Fruit fly (Drosophila melanogaster) whole organism, embryonic: ENCODE results near the gene TpnC25D.

Experiments
- Blimp-1 ChIP-seq: fragments of 200-800 bp; sonication (Bioruptor generic); optimal IDR thresholded peaks from 3 replicates; lab custom pipeline; 2018; ENCODE audit warnings: missing biosample characterization, missing genetic modification characterization, mild to moderate bottlenecking, moderate library complexity, missing genetic modification reagents
- CG10274 ChIP-seq: fragments of 200-800 bp; sonication (Bioruptor generic); optimal IDR thresholded peaks from 3 replicates; lab custom pipeline; 2017; ENCODE audit warnings: missing biosample characterization, mild to moderate bottlenecking, missing genetic modification characterization
- CG11093 ChIP-seq: fragments of 200-800 bp; sonication (Bioruptor generic); IDR thresholded peaks from 3 replicates; pipeline ENCODE4 v1.3.6; 2022; ENCODE audit warnings: missing biosample characterization, missing genetic modification characterization
- CG11456 ChIP-seq: fragments of 200-800 bp; sonication (Bioruptor generic); IDR thresholded peaks from 3 replicates; pipeline ENCODE4 v1.3.6; 2022; ENCODE audit warnings: missing biosample characterization, missing genetic modification characterization
- CG11696 ChIP-seq: fragments of 200-800 bp; sonication (Bioruptor generic); IDR thresholded peaks from 2 replicates; pipeline ENCODE4 v1.3.6; 2022; ENCODE audit warnings: missing biosample characterization, missing genetic modification characterization
- CG1233 ChIP-seq: fragments of 200-800 bp; sonication (Bioruptor generic); optimal IDR thresholded peaks from 4 replicates; lab custom pipeline; 2018; ENCODE audit warnings: missing biosample characterization, mild to moderate bottlenecking, missing genetic modification characterization
- CG14965 ChIP-seq: fragments of 200-800 bp; sonication (Bioruptor generic); optimal IDR thresholded peaks from 2 replicates; lab custom pipeline; 2016; ENCODE audit warnings: missing biosample characterization, missing genetic modification characterization, borderline replicate concordance
- CG15073 ChIP-seq: fragments of 200-800 bp; sonication (Bioruptor generic); optimal IDR thresholded peaks from 2 replicates; lab custom pipeline; 2016; ENCODE audit warnings: missing biosample characterization, missing genetic modification characterization
- CG15514 ChIP-seq: fragments of 200-800 bp; sonication (Bioruptor generic); optimal IDR thresholded peaks from 3 replicates; lab custom pipeline; 2017; ENCODE audit warnings: missing biosample characterization, missing genetic modification characterization, mild to moderate bottlenecking, moderate library complexity, missing genetic modification reagents
- CG18764 ChIP-seq: fragments of 200-800 bp; sonication (Bioruptor generic); optimal IDR thresholded peaks from 3 replicates; lab custom pipeline; 2016; ENCODE audit warnings: missing biosample characterization, missing genetic modification characterization
- CG34376 ChIP-seq: fragments of 200-800 bp; sonication (Bioruptor generic); optimal IDR thresholded peaks from 2 replicates; lab custom pipeline; 2018; ENCODE audit warnings: missing biosample characterization, mild to moderate bottlenecking, missing genetic modification characterization
- CG6254 ChIP-seq: fragments of 200-800 bp; sonication (Bioruptor generic); optimal IDR thresholded peaks from 3 replicates; lab custom pipeline; 2017; ENCODE audit warnings: mild to moderate bottlenecking, missing biosample characterization, missing genetic modification reagents, missing genetic modification characterization
- CG7357 ChIP-seq: fragments of 200-800 bp; sonication (Bioruptor generic); IDR thresholded peaks from 3 replicates; pipeline ENCODE4 v1.3.6; 2022; ENCODE audit warnings: missing biosample characterization, missing genetic modification characterization
- CG7372 ChIP-seq: fragments of 200-800 bp; sonication (Bioruptor generic); IDR thresholded peaks from 2 replicates; pipeline ENCODE4 v1.3.6; 2022; ENCODE audit warnings: missing biosample characterization, missing genetic modification characterization
- CG7839 ChIP-seq: fragments of 200-800 bp; sonication (Bioruptor generic); optimal IDR thresholded peaks from 3 replicates; lab custom pipeline; 2018; ENCODE audit warnings: missing biosample characterization, mild to moderate bottlenecking, missing genetic modification characterization, moderate library complexity
- CG8388 ChIP-seq: fragments of 200-800 bp; sonication (Bioruptor generic); optimal IDR thresholded peaks from 2 replicates; lab custom pipeline; 2019; ENCODE audit warnings: missing biosample characterization, mild to moderate bottlenecking, missing genetic modification characterization, moderate library complexity
- CG9932 ChIP-seq: fragments of 200-800 bp; sonication (Bioruptor generic); IDR thresholded peaks from 2 replicates; pipeline ENCODE4 v1.3.6; 2022; ENCODE audit warnings: missing biosample characterization, missing genetic modification characterization
- Dek ChIP-seq: fragments of 200-800 bp; sonication (Bioruptor generic); optimal IDR thresholded peaks from 3 replicates; lab custom pipeline; 2019; ENCODE audit warnings: missing biosample characterization, mild to moderate bottlenecking, missing genetic modification characterization, moderate library complexity
- Dll ChIP-seq: fragments of 200-800 bp; sonication (Bioruptor generic); IDR thresholded peaks from 4 replicates; pipeline ENCODE4 v1.3.6; 2022; ENCODE audit warnings: missing biosample characterization, missing genetic modification characterization; ENCODE audit not compliant: partially characterized antibody
- HmgD ChIP-seq: fragments of 200-800 bp; sonication (Bioruptor generic); optimal IDR thresholded peaks from 3 replicates; lab custom pipeline; 2016; ENCODE audit warnings: missing biosample characterization, missing genetic modification characterization
- Lim3 ChIP-seq: fragments of 200-800 bp; sonication (Bioruptor generic); IDR thresholded peaks from 2 replicates; pipeline ENCODE4 v1.3.6; 2022; ENCODE audit warnings: missing biosample characterization, missing genetic modification characterization
- Max ChIP-seq: fragments of 200-800 bp; sonication (Bioruptor generic); optimal IDR thresholded peaks from 2 replicates; lab custom pipeline; 2016; ENCODE audit warnings: missing biosample characterization, mild to moderate bottlenecking, missing genetic modification characterization
- Myb ChIP-seq: fragments of 200-800 bp; sonication (Bioruptor generic); optimal IDR thresholded peaks from 2 replicates; lab custom pipeline; 2016; ENCODE audit warnings: missing biosample characterization, missing genetic modification characterization
- Nf-YA ChIP-seq: fragments of 200-800 bp; sonication (Bioruptor generic); IDR thresholded peaks from 2 replicates; pipeline ENCODE4 v1.3.6; 2022; ENCODE audit warnings: missing biosample characterization, missing genetic modification characterization
- NfI ChIP-seq: fragments of 200-800 bp; sonication (Bioruptor generic); optimal IDR thresholded peaks from 3 replicates; lab custom pipeline; 2018; ENCODE audit warnings: missing biosample characterization, mild to moderate bottlenecking, missing genetic modification characterization, moderate library complexity
- Ptx1 ChIP-seq: fragments of 200-800 bp; sonication (Bioruptor generic); IDR thresholded peaks from 2 replicates; pipeline ENCODE4 v1.3.6; 2022; ENCODE audit warnings: missing biosample characterization, missing genetic modification characterization
- Side ChIP-seq: fragments of 200-800 bp; sonication (Bioruptor generic); optimal IDR thresholded peaks from 2 replicates; lab custom pipeline; 2016; ENCODE audit warnings: missing biosample characterization, missing genetic modification characterization
- Stat92E ChIP-seq, 3 experiments: fragments of >200 bp in 2 of 3; fragments of 200-800 bp in 1 of 3; sonication (Bioruptor generic) in 1 of 3; optimal IDR thresholded peaks; 2 replicates each; lab custom pipeline; 2017 to 2019; ENCODE audit warnings: missing biosample characterization in 3 of 3, missing genetic modification characterization in 3 of 3, mild to moderate bottlenecking in 1 of 3, moderate library complexity in 1 of 3
- Xrp1 ChIP-seq: fragments of 200-800 bp; sonication (Bioruptor generic); IDR thresholded peaks from 2 replicates; pipeline ENCODE4 v1.3.6; 2022; ENCODE audit warnings: missing biosample characterization, missing genetic modification characterization
- ase ChIP-seq: fragments of 200-800 bp; sonication (Bioruptor generic); IDR thresholded peaks from 3 replicates; pipeline ENCODE4 v1.3.6; 2022; ENCODE audit warnings: missing biosample characterization, missing genetic modification characterization
- br ChIP-seq: fragments of >200 bp; optimal IDR thresholded peaks from 2 replicates; lab custom pipeline; 2017
- chif ChIP-seq, 2 experiments: fragments of 200-800 bp; sonication (Bioruptor generic); optimal IDR thresholded peaks; 3 replicates each; lab custom pipeline; 2016; ENCODE audit warnings: missing biosample characterization in 2 of 2, missing genetic modification characterization in 2 of 2
- emc ChIP-seq: fragments of 200-800 bp; sonication (Bioruptor generic); optimal IDR thresholded peaks from 2 replicates; lab custom pipeline; 2016; ENCODE audit warnings: missing biosample characterization, missing genetic modification characterization
- fd3F ChIP-seq: fragments of 200-800 bp; sonication (Bioruptor generic); optimal IDR thresholded peaks from 2 replicates; lab custom pipeline; 2018; ENCODE audit warnings: missing biosample characterization, mild to moderate bottlenecking, missing genetic modification characterization, moderate library complexity
- ftz-f1 ChIP-seq: fragments of 200-800 bp; sonication (Bioruptor generic); optimal IDR thresholded peaks from 2 replicates; lab custom pipeline; 2016; ENCODE audit warnings: missing biosample characterization, missing genetic modification characterization
- grau ChIP-seq: fragments of 200-800 bp; optimal IDR thresholded peaks from 3 replicates; lab custom pipeline; 2019; ENCODE audit warnings: missing biosample characterization, mild to moderate bottlenecking, missing genetic modification characterization, moderate library complexity
- hkb ChIP-seq, 2 experiments: fragments of 200-800 bp in 1 of 2; fragments of >200 bp in 1 of 2; sonication (Bioruptor generic) in 1 of 2; IDR thresholded peaks in 1 of 2; optimal IDR thresholded peaks in 1 of 2; 2 replicates each; pipeline versions ENCODE4 v1.3.6 to Lab custom; 2017 to 2022; ENCODE audit warnings: missing biosample characterization in 1 of 2, missing genetic modification characterization in 1 of 2
- org-1 ChIP-seq: fragments of 200-800 bp; sonication (Bioruptor generic); optimal IDR thresholded peaks from 2 replicates; lab custom pipeline; 2017; ENCODE audit warnings: missing biosample characterization, missing genetic modification characterization
- peb ChIP-seq: fragments of 200-800 bp; sonication (Bioruptor generic); IDR thresholded peaks from 2 replicates; pipeline ENCODE4 v1.3.6; 2022; ENCODE audit warnings: missing biosample characterization, missing genetic modification characterization
- row ChIP-seq: fragments of 200-800 bp; sonication (Bioruptor generic); IDR thresholded peaks from 3 replicates; pipeline ENCODE4 v1.3.6; 2022; ENCODE audit warnings: missing biosample characterization, missing genetic modification characterization
- run ChIP-seq: fragments of 200-800 bp; sonication (Bioruptor generic); optimal IDR thresholded peaks from 3 replicates; lab custom pipeline; 2018; ENCODE audit warnings: missing biosample characterization, mild to moderate bottlenecking, missing genetic modification characterization
- sens ChIP-seq: fragments of 200-800 bp; sonication (Bioruptor generic); peaks from one replicate; lab custom pipeline; 2016; ENCODE audit warnings: missing biosample characterization, missing genetic modification characterization
- slbo ChIP-seq: fragments of 200-800 bp; sonication (Bioruptor generic); IDR thresholded peaks from 2 replicates; pipeline ENCODE4 v1.3.6; 2022; ENCODE audit warnings: missing biosample characterization, missing genetic modification characterization
- slp2 ChIP-seq: fragments of 200-800 bp; sonication (Bioruptor generic); optimal IDR thresholded peaks from 2 replicates; lab custom pipeline; 2016; ENCODE audit warnings: missing biosample characterization, missing genetic modification characterization
- ttk ChIP-seq: fragments of 200-800 bp; sonication (Bioruptor generic); IDR thresholded peaks from 2 replicates; pipeline ENCODE4 v2.1.2; 2022; ENCODE audit warnings: missing biosample characterization, missing genetic modification characterization
- unc-4 ChIP-seq: fragments of 200-800 bp; sonication (Bioruptor generic); IDR thresholded peaks from 2 replicates; pipeline ENCODE4 v1.3.6; 2022; ENCODE audit warnings: missing biosample characterization, missing genetic modification characterization; ENCODE audit not compliant: partially characterized antibody
- vnd ChIP-seq: fragments of 200-800 bp; sonication (Bioruptor generic); IDR thresholded peaks from 3 replicates; pipeline ENCODE4 v1.3.6; 2022; ENCODE audit warnings: missing biosample characterization, missing genetic modification characterization; ENCODE audit not compliant: partially characterized antibody
- vvl ChIP-seq: fragments of 200-800 bp; sonication (Bioruptor generic); IDR thresholded peaks from 2 replicates; pipeline ENCODE4 v1.3.6; 2022; ENCODE audit warnings: missing biosample characterization, missing genetic modification characterization
- zen2 ChIP-seq: fragments of 200-800 bp; sonication (Bioruptor generic); IDR thresholded peaks from 3 replicates; pipeline ENCODE4 v1.3.6; 2022; ENCODE audit warnings: missing biosample characterization, missing genetic modification characterization; ENCODE audit not compliant: partially characterized antibody

Gene TpnC25D

DNA sequence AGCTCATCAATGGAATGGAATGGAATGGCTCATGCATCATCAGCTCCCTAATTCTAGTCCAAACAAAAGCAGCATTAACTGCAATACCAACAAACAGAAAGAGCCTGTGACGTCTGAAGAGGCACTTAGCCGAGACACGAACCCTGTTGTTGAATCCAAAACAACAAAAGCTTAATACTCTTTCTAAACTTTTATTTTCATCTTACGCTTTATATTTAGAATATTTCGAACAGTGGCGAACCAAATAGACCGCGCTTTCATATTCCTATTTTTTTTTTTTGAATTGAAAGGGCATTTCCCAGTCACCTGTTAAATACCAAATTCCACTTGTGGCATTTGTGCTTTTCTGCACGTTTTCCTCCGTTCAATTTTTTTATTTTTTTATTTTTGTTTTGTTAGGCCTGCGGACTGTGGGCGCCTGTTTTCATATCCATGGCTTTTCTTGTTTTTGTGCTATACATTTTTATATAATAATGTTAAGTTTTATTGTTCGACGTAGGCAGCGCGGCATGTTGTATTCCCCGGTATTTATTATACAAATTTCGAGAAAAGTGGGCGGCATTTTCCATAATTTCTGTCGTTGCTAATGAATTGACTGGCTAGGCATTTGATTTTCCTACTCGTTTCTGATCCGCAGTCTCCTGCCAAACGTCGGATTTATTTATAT, 9.2 kb downstream of the TpnC25D start (continued):
- TF ChIP-seq Ptx1 = peak; percentile 70
- no peak for TF ChIP-seq ftz-f1 (GFP tag; lab: Kevin White, UChicago)
- no peak for TF ChIP-seq HmgD (GFP tag; lab: Kevin White, UChicago)
- TF ChIP-seq fd3F (GFP tag; lab: Kevin White, UChicago) = no peak
- TF ChIP-seq Stat92E (GFP tag; optimal IDR thresholded peaks at IDR 0.05; lab: Kevin White, UChicago) = no peak
- peak; percentile 84 for TF ChIP-seq sens
- TF ChIP-seq slp2 (GFP tag; lab: Kevin White, UChicago) = peak; percentile 18
- TF ChIP-seq CG34376 (GFP tag; lab: Kevin White, UChicago) = no peak
- no peak for TF ChIP-seq CG15514 (GFP tag; lab: Kevin White, UChicago)
- no peak for TF ChIP-seq Dll (GFP tag; lab: Robert Waterston, UW)
- no peak for TF ChIP-seq Blimp-1 (GFP tag; lab: Kevin White, UChicago)
- no peak for TF ChIP-seq CG10274 (GFP tag; lab: Kevin White, UChicago)
- TF ChIP-seq Xrp1 (GFP tag; lab: Robert Waterston, UW) = peak; percentile 58; the same call in 1 of the 2 replicates
- TF ChIP-seq CG6254 (GFP tag; lab: Kevin White, UChicago) = no peak
- peak; percentile 36 for TF ChIP-seq CG7839 (tag; lab: Kevin White, UChicago)
- no peak for TF ChIP-seq CG15073 (GFP tag; lab: Kevin White, UChicago)
- TF ChIP-seq CG1233 (GFP tag; lab: Kevin White, UChicago) = no peak
- no peak for TF ChIP-seq CG14965
- 0 out of 2 replicates have a peak, but pooled peaks have one; percentile 29 for TF ChIP-seq peb (GFP tag; lab: Robert Waterston, UW)
- no peak for TF ChIP-seq Dek (tag; lab: Kevin White, UChicago)
- no peak for TF ChIP-seq hkb (optimal IDR thresholded peaks at IDR 0.05; lab: Kevin White, UChicago)
- 0 out of 2 replicates have a peak, but pooled peaks have one; percentile 37 for TF ChIP-seq hkb (GFP tag; IDR thresholded peaks at IDR 0.05; lab: Robert Waterston, UW)
- peak; percentile 0 for TF ChIP-seq Side (GFP tag; lab: Kevin White, UChicago)
- TF ChIP-seq Lim3 (GFP tag; lab: Robert Waterston, UW) = no peak
- TF ChIP-seq CG18764 (GFP tag; lab: Kevin White, UChicago) = no peak
- TF ChIP-seq row (GFP tag; lab: Robert Waterston, UW) = peak; percentile 82
- TF ChIP-seq ttk (GFP tag; lab: Robert Waterston, UW) = no peak
- peak; percentile 12 for TF ChIP-seq NfI (GFP tag; lab: Kevin White, UChicago)
- TF ChIP-seq grau = peak; percentile 6
- no peak for TF ChIP-seq CG11696
- TF ChIP-seq CG7357 = peak; percentile 30; the same call in 1 of the 3 replicates
- TF ChIP-seq vvl = peak; percentile 57
- no peak for TF ChIP-seq CG11093 (GFP tag; lab: Robert Waterston, UW)
- TF ChIP-seq CG11456 (GFP tag; lab: Robert Waterston, UW) = 0 out of 3 replicates have a peak, but pooled peaks have one; percentile 40
- peak; percentile 4 for TF ChIP-seq CG8388 (GFP tag; lab: Kevin White, UChicago)
- peak; percentile 3 for TF ChIP-seq Myb (GFP tag; lab: Kevin White, UChicago)
- TF ChIP-seq slbo (GFP tag; lab: Robert Waterston, UW) = peak; percentile 72
- peak; percentile 12 for TF ChIP-seq Max (GFP tag; lab: Kevin White, UChicago)
- TF ChIP-seq ase (GFP tag; lab: Robert Waterston, UW) = no peak
- TF ChIP-seq emc (GFP tag; lab: Kevin White, UChicago) = no peak
- no peak for TF ChIP-seq CG7372 (GFP tag; lab: Robert Waterston, UW)
- no peak for TF ChIP-seq run (tag; lab: Kevin White, UChicago)
- no peak for TF ChIP-seq zen2
- TF ChIP-seq unc-4 = no peak
- TF ChIP-seq br = no peak
- 0 out of 2 replicates have a peak, but pooled peaks have one; percentile 11 for TF ChIP-seq Nf-YA (GFP tag; lab: Robert Waterston, UW)
- TF ChIP-seq vnd (GFP tag; lab: Robert Waterston, UW) = no peak
- TF ChIP-seq org-1 (GFP tag; lab: Kevin White, UChicago) = peak; percentile 1
- TF ChIP-seq CG9932 (GFP tag; lab: Robert Waterston, UW) = peak; percentile 61
- peak in 1 of 2 experiments; percentile 22 for TF ChIP-seq chif (GFP tag; optimal IDR thresholded peaks at IDR 0.05; lab: Kevin White, UChicago)
